Fruit fly (Drosophila melanogaster): ENCODE data around the gene Top3alpha.
A peak's percentile ranks its signal among the peaks of the same experiment; 100 is the strongest.

The Top3alpha gene

dm6 chr2L:19535234-19535633 lies 37.3 kb downstream of the Top3alpha start, which contains the start of gene CG31697:
TSS of gene CG31697 (plus strand) at chr2L:19535448.
- no peak for TF ChIP-seq N (GFP tag; optimal IDR thresholded peaks at IDR 0.05)
- peak; percentile 86 for TF ChIP-seq h (GFP tag; optimal IDR thresholded peaks at IDR 0.05)

dm6 chr2L:19537779-19538456 lies 40.0 kb downstream of the Top3alpha start, which contains the start of gene CG13082:
TSS of gene CG13082 (plus strand) at chr2L:19538425.
- TF ChIP-seq pan (optimal IDR thresholded peaks at IDR 0.05) (no peak), CG9705 (GFP tag; optimal IDR thresholded peaks at IDR 0.05) (peak; percentile 73), Rel (GFP tag; optimal IDR thresholded peaks at IDR 0.05) (no peak), Rel (tag; optimal IDR thresholded peaks at IDR 0.05) (peak; percentile 58), CrebA (GFP tag; optimal IDR thresholded peaks at IDR 0.05; ENCODE audit: borderline replicate concordance) (no peak), usp (GFP tag; optimal IDR thresholded peaks at IDR 0.05) (no peak), foxo (GFP tag; optimal IDR thresholded peaks at IDR 0.05) (peak in 1 of 2 experiments; percentile 90), jim (GFP tag; optimal IDR thresholded peaks at IDR 0.05) (no peak), Jra (GFP tag; optimal IDR thresholded peaks at IDR 0.05) (peak; percentile 42), sv (GFP tag; optimal IDR thresholded peaks at IDR 0.05) (no peak), Myc (optimal IDR thresholded peaks at IDR 0.05) (no peak), Mio (GFP tag; optimal IDR thresholded peaks at IDR 0.05) (no peak), Hr78 (GFP tag; optimal IDR thresholded peaks at IDR 0.05) (no peak), dsf (GFP tag; optimal IDR thresholded peaks at IDR 0.05; ENCODE audit: borderline replicate concordance) (peak; percentile 44), h (GFP tag; optimal IDR thresholded peaks at IDR 0.05) (peak; percentile 92), lola (GFP tag; optimal IDR thresholded peaks at IDR 0.05) (no peak), br (GFP tag; optimal IDR thresholded peaks at IDR 0.05) (peak; percentile 87), ey (GFP tag; optimal IDR thresholded peaks at IDR 0.05) (peak; percentile 85), Hr83 (GFP tag; optimal IDR thresholded peaks at IDR 0.05; ENCODE audit: poor library complexity, severe bottlenecking) (peak; percentile 12), Dif (GFP tag; optimal IDR thresholded peaks at IDR 0.05; ENCODE audit: partially characterized antibody) (no peak), Abd-B (GFP tag; optimal IDR thresholded peaks at IDR 0.05) (no peak), Hnf4 (GFP tag; optimal IDR thresholded peaks at IDR 0.05) (peak; percentile 80), Sp1 (GFP tag; optimal IDR thresholded peaks at IDR 0.05) (peak; percentile 88), fru (GFP tag; optimal IDR thresholded peaks at IDR 0.05) (peak; percentile 91), woc (GFP tag; optimal IDR thresholded peaks at IDR 0.05) (peak; percentile 74), Vsx2 (GFP tag; optimal IDR thresholded peaks at IDR 0.05; ENCODE audit: partially characterized antibody) (no peak), sage (GFP tag; optimal IDR thresholded peaks at IDR 0.05) (peak; percentile 29), brk (GFP tag; optimal IDR thresholded peaks at IDR 0.05) (peak; percentile 20), HLH106 (tag; optimal IDR thresholded peaks at IDR 0.05) (peak; percentile 87), dmrt93B (GFP tag; optimal IDR thresholded peaks at IDR 0.05) (peak; percentile 75), rgr (GFP tag; optimal IDR thresholded peaks at IDR 0.05) (peak; percentile 84), OdsH (GFP tag; optimal IDR thresholded peaks at IDR 0.05) (peak; percentile 82), N (GFP tag; optimal IDR thresholded peaks at IDR 0.05) (no peak), dl (GFP tag; optimal IDR thresholded peaks at IDR 0.05; ENCODE audit: insufficient read depth in 1 of 2, partially characterized antibody in 2 of 2) (no peak), tai (GFP tag; optimal IDR thresholded peaks at IDR 0.05) (no peak), Dfd (GFP tag; optimal IDR thresholded peaks at IDR 0.05) (no peak), CG32264 (GFP tag; optimal IDR thresholded peaks at IDR 0.05) (peak; percentile 65), psq (GFP tag; optimal IDR thresholded peaks at IDR 0.05) (peak; percentile 88), GATAd (GFP tag; optimal IDR thresholded peaks at IDR 0.05) (no peak)

dm6 chr2L:19540307-19540706 lies 42.3 kb downstream of the Top3alpha start, which contains the start of gene CG13081:
TSS of gene CG13081 (plus strand) at chr2L:19540607.
- TF ChIP-seq Dif (GFP tag; optimal IDR thresholded peaks at IDR 0.05; ENCODE audit: partially characterized antibody) (no peak), sv (GFP tag; optimal IDR thresholded peaks at IDR 0.05) (no peak), pan (optimal IDR thresholded peaks at IDR 0.05) (no peak), foxo (GFP tag; optimal IDR thresholded peaks at IDR 0.05) (no peak), dmrt93B (GFP tag; optimal IDR thresholded peaks at IDR 0.05) (no peak)
